Fruit fly (Drosophila melanogaster): ENCODE data around the gene Ypel.

dm6 chrX:10211128-10211914, 853 bp downstream of the Ypel start:
- TF ChIP-seq CG8478 (optimal IDR thresholded peaks at IDR 0.05), result no peak
- no peak for TF ChIP-seq CTCF (optimal IDR thresholded peaks at IDR 0.05)

All from S2 (cell line).